Fruit fly (Drosophila melanogaster) whole organism, embryonic: ENCODE measurements around the gene CG43737.

Experiments
- ATbp ChIP-seq: fragments of 200-800 bp; sonication (Bioruptor generic); optimal IDR thresholded peaks from 2 replicates; lab custom pipeline; 2017; ENCODE audit warnings: missing biosample characterization, mild to moderate bottlenecking, missing genetic modification characterization, missing genetic modification reagents
- Awh ChIP-seq: fragments of 200-800 bp; sonication (Bioruptor generic); IDR thresholded peaks from 2 replicates; pipeline ENCODE4, ENCODE4 v1.3.6; 2022; ENCODE audit warnings: missing biosample characterization, missing genetic modification characterization
- Bteb2 ChIP-seq: fragments of 200-800 bp; sonication (Bioruptor generic); optimal IDR thresholded peaks from 2 replicates; lab custom pipeline; 2016; ENCODE audit warnings: missing biosample characterization, missing genetic modification characterization
- CG10366 ChIP-seq: fragments of 200-800 bp; sonication (Bioruptor generic); IDR thresholded peaks from 2 replicates; pipeline ENCODE4 v1.3.6; 2022; ENCODE audit warnings: missing biosample characterization, missing genetic modification characterization
- Opbp ChIP-seq: fragments of 200-800 bp; sonication (Bioruptor generic); IDR thresholded peaks from 3 replicates; pipeline ENCODE4 v1.3.6; 2022; ENCODE audit warnings: missing biosample characterization, missing genetic modification characterization; ENCODE audit not compliant: partially characterized antibody
- pnt ChIP-seq: fragments of 200-800 bp; sonication (Bioruptor generic); optimal IDR thresholded peaks from 3 replicates; lab custom pipeline; 2016; ENCODE audit warnings: missing biosample characterization, missing genetic modification characterization

- TF ChIP-seq ATbp (no peak), CG10366 (GFP tag; lab: Robert Waterston, UW) (no peak), pnt (GFP tag; lab: Kevin White, UChicago) (no peak), Bteb2 (no peak), Awh (no peak), Opbp (GFP tag; lab: Robert Waterston, UW) (no peak)
Measured at dm6 chrX:15203634-15204033, 28.4 kb downstream of the CG43737 start.
